Worm (Caenorhabditis elegans) whole organism, mixed stage, embryonic: Measurements from ENCODE around the gene msp-77.
"Not testable (repeated sequence)": the region's sequence is repeated elsewhere in the genome, so short reads cannot be mapped to it uniquely, and the experiment has no call there.

Experiments
- bed-3 ChIP-seq: fragments of 200-800 bp; sonication (Bioruptor generic); optimal IDR thresholded peaks from 3 replicates; lab custom pipeline; 2018; ENCODE audit warnings: mild to moderate bottlenecking, missing genetic modification characterization, moderate library complexity, missing compliant biosample characterization
- blmp-1 ChIP-seq: fragments of 150-350 bp; optimal IDR thresholded peaks from 2 replicates; lab custom pipeline; 2014; ENCODE audit warnings: missing biosample characterization, missing genetic modification characterization
- ceh-39 ChIP-seq: fragments of 150-350 bp; optimal IDR thresholded peaks from 2 replicates; lab custom pipeline; 2014; ENCODE audit warnings: missing biosample characterization, missing genetic modification characterization
- ceh-43 ChIP-seq: fragments of 200-800 bp; sonication (Bioruptor generic); optimal IDR thresholded peaks from 2 replicates; lab custom pipeline; 2018; ENCODE audit warnings: mild to moderate bottlenecking, missing genetic modification characterization, moderate library complexity, missing compliant biosample characterization
- ceh-83 ChIP-seq: fragments of 200-800 bp; sonication (Bioruptor generic); optimal IDR thresholded peaks from 2 replicates; lab custom pipeline; 2018; ENCODE audit warnings: mild to moderate bottlenecking, missing genetic modification characterization, missing compliant biosample characterization
- ces-1 ChIP-seq: fragments of 150-350 bp; optimal IDR thresholded peaks from 2 replicates; lab custom pipeline; 2014; ENCODE audit warnings: missing biosample characterization, missing genetic modification reagents, missing genetic modification characterization
- cnd-1 ChIP-seq: fragments of 200-800 bp; sonication (Bioruptor generic); optimal IDR thresholded peaks from 2 replicates; lab custom pipeline; 2018; ENCODE audit warnings: mild to moderate bottlenecking, missing genetic modification characterization, missing compliant biosample characterization
- drap-1 ChIP-seq: fragments of 200-800 bp; sonication (Bioruptor generic); optimal IDR thresholded peaks from 3 replicates; lab custom pipeline; 2018; ENCODE audit warnings: mild to moderate bottlenecking, missing genetic modification characterization, missing compliant biosample characterization
- elt-1 ChIP-seq: sonication (generic microtip); optimal IDR thresholded peaks from 2 replicates; lab custom pipeline; 2017; ENCODE audit warnings: missing genetic modification characterization, mild to moderate bottlenecking, missing compliant biosample characterization, antibody characterized with exemption, moderate library complexity, borderline replicate concordance; ENCODE audit not compliant: insufficient read depth
- elt-3 ChIP-seq: fragments of 150-350 bp; optimal IDR thresholded peaks from 2 replicates; lab custom pipeline; 2014; ENCODE audit warnings: missing biosample characterization, missing genetic modification characterization
- flh-1 ChIP-seq: fragments of 200-800 bp; sonication (Bioruptor generic); optimal IDR thresholded peaks from 2 replicates; lab custom pipeline; 2018; ENCODE audit warnings: mild to moderate bottlenecking, missing genetic modification characterization, moderate library complexity, missing compliant biosample characterization
- ham-2 ChIP-seq: fragments of 200-800 bp; sonication (Bioruptor generic); optimal IDR thresholded peaks from 2 replicates; lab custom pipeline; 2018; ENCODE audit warnings: mild to moderate bottlenecking, missing genetic modification characterization, missing compliant biosample characterization
- hlh-1 ChIP-seq: fragments of 150-350 bp; optimal IDR thresholded peaks from 2 replicates; lab custom pipeline; 2014; ENCODE audit warnings: missing biosample characterization, missing genetic modification reagents, missing genetic modification characterization
- lin-13 ChIP-seq: fragments of 150-350 bp; optimal IDR thresholded peaks from 2 replicates; lab custom pipeline; 2014; ENCODE audit warnings: missing biosample characterization, missing genetic modification characterization
- lin-32 ChIP-seq: fragments of 200-800 bp; sonication (Bioruptor generic); optimal IDR thresholded peaks from 2 replicates; lab custom pipeline; 2018; ENCODE audit warnings: mild to moderate bottlenecking, missing genetic modification characterization, missing compliant biosample characterization
- lsy-2 ChIP-seq: fragments of 150-350 bp; optimal IDR thresholded peaks from 2 replicates; lab custom pipeline; 2014; ENCODE audit warnings: missing biosample characterization, missing genetic modification characterization
- mab-5 ChIP-seq: fragments of 150-350 bp; optimal IDR thresholded peaks from 2 replicates; lab custom pipeline; 2014; ENCODE audit warnings: missing biosample characterization, missing genetic modification characterization
- mep-1 ChIP-seq: fragments of 150-350 bp; optimal IDR thresholded peaks from 2 replicates; lab custom pipeline; 2017; ENCODE audit warnings: missing biosample characterization, missing genetic modification reagents, missing genetic modification characterization, inconsistent platforms
- mls-2 ChIP-seq: sonication (generic microtip); optimal IDR thresholded peaks from 2 replicates; lab custom pipeline; 2016; ENCODE audit warnings: mild to moderate bottlenecking, missing genetic modification characterization, moderate library complexity, missing compliant biosample characterization
- nhr-12 ChIP-seq: fragments of 150-350 bp; optimal IDR thresholded peaks from 2 replicates; lab custom pipeline; 2014; ENCODE audit warnings: missing biosample characterization, missing genetic modification characterization
- nhr-237 ChIP-seq: fragments of 150-350 bp; optimal IDR thresholded peaks from 2 replicates; lab custom pipeline; 2014; ENCODE audit warnings: missing biosample characterization, missing genetic modification characterization
- nhr-28 ChIP-seq: fragments of 150-350 bp; optimal IDR thresholded peaks from 2 replicates; lab custom pipeline; 2014; ENCODE audit warnings: missing biosample characterization, missing genetic modification characterization
- nhr-76 ChIP-seq: sonication (generic microtip); optimal IDR thresholded peaks from 2 replicates; lab custom pipeline; 2017; ENCODE audit warnings: missing biosample characterization, missing genetic modification characterization
- pha-4 ChIP-seq: fragments of 150-350 bp; optimal IDR thresholded peaks from 2 replicates; lab custom pipeline; 2018; ENCODE audit warnings: missing biosample characterization, missing genetic modification reagents, missing genetic modification characterization
- sem-2 ChIP-seq: fragments of 200-800 bp; sonication (Bioruptor generic); optimal IDR thresholded peaks from 2 replicates; lab custom pipeline; 2018; ENCODE audit warnings: mild to moderate bottlenecking, missing genetic modification characterization, missing compliant biosample characterization
- snpc-4 ChIP-seq: fragments of 150-350 bp; optimal IDR thresholded peaks from 2 replicates; lab custom pipeline; 2014; ENCODE audit warnings: missing biosample characterization, missing genetic modification characterization
- sptf-1 ChIP-seq: sonication (generic microtip); optimal IDR thresholded peaks from 2 replicates; lab custom pipeline; 2017; ENCODE audit warnings: mild to moderate bottlenecking, missing genetic modification characterization, moderate library complexity, missing compliant biosample characterization
- tbx-8 ChIP-seq: fragments of 200-800 bp; sonication (Bioruptor generic); optimal IDR thresholded peaks from 2 replicates; lab custom pipeline; 2018; ENCODE audit warnings: mild to moderate bottlenecking, missing genetic modification characterization, moderate library complexity, missing compliant biosample characterization
- unc-120 ChIP-seq: sonication (generic microtip); optimal IDR thresholded peaks from 2 replicates; lab custom pipeline; 2017; ENCODE audit warnings: missing genetic modification characterization, missing compliant biosample characterization; ENCODE audit not compliant: poor library complexity, severe bottlenecking
- unc-39 ChIP-seq: fragments of 150-350 bp; optimal IDR thresholded peaks from 2 replicates; lab custom pipeline; 2014; ENCODE audit warnings: missing biosample characterization, missing genetic modification characterization
- unc-62 ChIP-seq: fragments of 150-350 bp; optimal IDR thresholded peaks from 2 replicates; lab custom pipeline; 2014; ENCODE audit warnings: missing biosample characterization, missing genetic modification reagents, missing genetic modification characterization
- zip-8 ChIP-seq: fragments of 150-350 bp; optimal IDR thresholded peaks from 2 replicates; lab custom pipeline; 2014; ENCODE audit warnings: missing biosample characterization, missing genetic modification characterization
- ztf-11 ChIP-seq: fragments of 150-350 bp; optimal IDR thresholded peaks from 2 replicates; lab custom pipeline; 2014; ENCODE audit warnings: missing biosample characterization, missing genetic modification characterization

msp-77 gene

DNA sequence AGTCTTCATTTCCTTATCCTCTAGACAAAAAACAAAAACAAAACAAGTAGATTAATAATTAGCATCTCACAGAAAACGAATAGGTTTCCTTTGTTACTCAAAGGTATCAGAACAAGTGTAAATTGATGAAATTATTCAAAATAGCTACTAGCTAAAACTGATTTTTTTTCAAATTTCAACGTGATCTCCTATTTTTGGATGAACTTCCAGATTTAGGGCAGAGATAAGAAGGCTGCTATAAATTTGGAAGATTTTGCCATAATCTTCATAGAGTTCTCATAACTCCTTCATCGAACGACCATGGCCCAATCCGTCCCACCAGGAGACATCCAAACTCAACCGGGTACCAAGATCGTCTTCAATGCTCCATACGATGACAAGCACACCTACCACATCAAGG, at the start of gene msp-77:
msp-77 (plus strand) TSS at position 301 of the 400 bp plus-strand sequence.
- TF ChIP-seq ceh-43 (GFP tag; lab: Kevin White, UChicago); elt-3; ceh-83 (GFP tag; lab: Kevin White, UChicago): not testable (repeated sequence)

DNA sequence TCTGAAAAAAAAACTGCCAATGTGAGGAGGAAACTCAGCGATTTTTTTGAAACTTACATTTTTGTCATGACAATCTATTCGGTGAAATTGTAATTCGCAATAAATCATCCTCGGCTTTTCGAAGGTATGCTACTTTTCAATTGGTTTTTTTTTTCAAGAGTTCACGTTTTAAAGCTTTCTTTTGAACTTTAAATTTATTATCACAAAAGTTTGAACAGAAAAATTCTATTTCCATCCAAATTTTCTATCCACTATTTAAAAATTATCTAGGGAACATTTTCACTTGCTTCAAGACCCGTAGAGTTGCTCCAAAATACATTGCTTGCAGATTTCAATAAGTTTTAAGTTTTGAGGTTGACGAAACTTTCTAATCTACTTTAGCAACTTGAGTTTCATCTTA, 47.9 kb upstream of the msp-77 start, which contains the start of gene K07F5.6:
K07F5.6 (minus strand) TSS at position 101 of the 400 bp plus-strand sequence.
- no peak for TF ChIP-seq ztf-11
- TF ChIP-seq mep-1 (tag; lab: Kevin White, UChicago): no peak
- TF ChIP-seq lsy-2: no peak
- TF ChIP-seq nhr-237 (tag; lab: Kevin White, UChicago): no peak
- TF ChIP-seq blmp-1 (tag; lab: Kevin White, UChicago): no peak
- no peak for TF ChIP-seq elt-1 (tag; lab: Kevin White, UChicago)
- TF ChIP-seq sptf-1: no peak
- no peak for TF ChIP-seq cnd-1 (tag; lab: Kevin White, UChicago)
- no peak for TF ChIP-seq bed-3 (GFP tag; lab: Kevin White, UChicago)
- TF ChIP-seq sem-2 (GFP tag; lab: Kevin White, UChicago): no peak
- no peak for TF ChIP-seq ceh-43 (GFP tag; lab: Kevin White, UChicago)
- no peak for TF ChIP-seq nhr-76 (tag; lab: Kevin White, UChicago)
- TF ChIP-seq drap-1 (GFP tag; lab: Kevin White, UChicago): no peak
- TF ChIP-seq snpc-4 (tag; lab: Kevin White, UChicago): no peak
- no peak for TF ChIP-seq tbx-8 (GFP tag; lab: Kevin White, UChicago)
- no peak for TF ChIP-seq mab-5 (tag; lab: Kevin White, UChicago)

ce11 chrIV:9848075-9848474, 46.4 kb upstream of the msp-77 start, which contains the start of gene K07F5.7:
K07F5.7 (minus strand) TSS chrIV:9848175.
- TF ChIP-seq ces-1 (GFP tag; lab: Kevin White, UChicago) (no peak), nhr-12 (tag; lab: Kevin White, UChicago) (no peak), nhr-28 (no peak), pha-4 (no peak)

DNA sequence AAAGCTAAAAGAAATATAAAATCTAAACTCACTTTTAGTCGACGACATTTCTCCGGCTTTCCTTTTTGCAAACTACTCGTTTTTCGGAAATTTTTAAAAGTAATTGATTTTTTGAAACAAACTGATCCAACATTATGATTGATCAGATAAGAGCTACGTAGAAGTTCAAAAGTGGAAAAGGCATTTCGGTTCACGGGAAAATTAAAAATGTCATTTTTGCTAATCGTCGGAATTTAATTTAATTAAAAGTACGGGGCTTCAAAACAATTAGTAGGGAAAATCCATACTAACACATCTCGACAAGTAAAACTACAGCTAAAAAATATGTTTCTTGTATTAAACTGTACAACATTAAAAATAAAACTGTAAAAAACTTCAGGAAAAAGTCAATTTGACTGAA, 44.8 kb upstream of the msp-77 start, which contains the start of gene K07F5.8:
K07F5.8 (minus strand) TSS at position 101 of the 400 bp plus-strand sequence.
- TF ChIP-seq ztf-11 (no peak), unc-62 (GFP tag; lab: Kevin White, UChicago) (no peak), snpc-4 (tag; lab: Kevin White, UChicago) (no peak), elt-1 (tag; lab: Kevin White, UChicago) (no peak), drap-1 (GFP tag; lab: Kevin White, UChicago) (no peak), ham-2 (GFP tag; lab: Kevin White, UChicago) (no peak), unc-39 (tag; lab: Kevin White, UChicago) (no peak), tbx-8 (GFP tag; lab: Kevin White, UChicago) (no peak), cnd-1 (tag; lab: Kevin White, UChicago) (no peak)

ce11 chrIV:9850931-9851330, 43.5 kb upstream of the msp-77 start, which contains the start of gene ssp-10:
ssp-10 (minus strand) TSS chrIV:9851031.
- TF ChIP-seq elt-1 (tag; lab: Kevin White, UChicago) (no peak), unc-120 (tag; lab: Kevin White, UChicago) (no peak), lin-32 (GFP tag; lab: Kevin White, UChicago) (no peak), hlh-1 (no peak), flh-1 (GFP tag; lab: Kevin White, UChicago) (no peak), mls-2 (tag; lab: Kevin White, UChicago) (no peak)

DNA sequence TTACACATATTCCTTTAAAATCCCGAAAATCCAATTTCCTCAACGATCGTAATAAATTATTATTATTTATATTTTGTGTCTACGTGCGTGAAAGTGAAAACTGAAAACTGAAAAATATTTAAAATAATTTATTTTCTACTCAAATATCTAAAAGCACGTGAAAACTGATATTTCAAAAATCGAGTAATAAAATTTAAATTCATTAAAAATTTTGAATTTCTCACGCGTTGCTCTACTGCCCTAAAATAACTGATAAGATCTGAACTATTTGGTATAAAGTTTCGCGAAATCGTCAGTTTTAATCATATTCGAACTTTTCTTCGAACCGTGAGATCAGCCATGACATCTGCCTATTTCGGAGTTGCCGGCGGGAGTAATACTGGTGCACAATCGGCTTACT, 42.2 kb upstream of the msp-77 start, which contains the start of gene ssq-1:
ssq-1 (plus strand) TSS at position 301 of the 400 bp plus-strand sequence.
- TF ChIP-seq mls-2 (tag; lab: Kevin White, UChicago): no peak
- no peak for TF ChIP-seq hlh-1
- TF ChIP-seq ham-2 (GFP tag; lab: Kevin White, UChicago): no peak
- no peak for TF ChIP-seq bed-3 (GFP tag; lab: Kevin White, UChicago)
- TF ChIP-seq mep-1 (tag; lab: Kevin White, UChicago): no peak
- no peak for TF ChIP-seq flh-1 (GFP tag; lab: Kevin White, UChicago)
- TF ChIP-seq cnd-1 (tag; lab: Kevin White, UChicago): no peak
- no peak for TF ChIP-seq zip-8
- TF ChIP-seq pha-4: no peak
- no peak for TF ChIP-seq sptf-1
- no peak for TF ChIP-seq ceh-39 (tag; lab: Kevin White, UChicago)
- no peak for TF ChIP-seq lin-13
- no peak for TF ChIP-seq tbx-8 (GFP tag; lab: Kevin White, UChicago)
- TF ChIP-seq unc-39 (tag; lab: Kevin White, UChicago): no peak
- no peak for TF ChIP-seq blmp-1 (tag; lab: Kevin White, UChicago)
- no peak for TF ChIP-seq nhr-76 (tag; lab: Kevin White, UChicago)
- no peak for TF ChIP-seq lsy-2
- TF ChIP-seq drap-1 (GFP tag; lab: Kevin White, UChicago): no peak
